Worm (Caenorhabditis elegans): ENCODE measurements around the gene npr-42.
A peak's percentile ranks its signal among the peaks of the same experiment; 100 is the strongest.

The npr-42 gene

ce11 chrII:4293027-4293522, 17.1 kb downstream of the npr-42 start:
- TF ChIP-seq lin-14 (GFP tag; optimal IDR thresholded peaks at IDR 0.05) (peak; percentile 18), rnt-1 (tag; optimal IDR thresholded peaks at IDR 0.05) (no peak), vab-15 (tag; optimal IDR thresholded peaks at IDR 0.05) (no peak), blmp-1 (tag; optimal IDR thresholded peaks at IDR 0.05) (no peak), lsy-2 (tag; optimal IDR thresholded peaks at IDR 0.05) (peak in 1 of 2 experiments; percentile 0), egl-27 (tag; optimal IDR thresholded peaks at IDR 0.05) (no peak), efl-1 (optimal IDR thresholded peaks at IDR 0.05) (no peak), efl-1 (GFP tag; optimal IDR thresholded peaks at IDR 0.05 in 1 of 2) (peak in 1 of 2 experiments; percentile 77)

ce11 chrII:4294189-4294588, 18.2 kb downstream of the npr-42 start:
- no peak for TF ChIP-seq unc-98 (GFP tag; IDR thresholded peaks at IDR 0.05)
- TF ChIP-seq blmp-1 (tag; optimal IDR thresholded peaks at IDR 0.05) = peak; percentile 24
- TF ChIP-seq efl-1 (optimal IDR thresholded peaks at IDR 0.05) = no peak
- peak in 1 of 2 experiments; percentile 80 for TF ChIP-seq efl-1 (GFP tag; optimal IDR thresholded peaks at IDR 0.05 in 1 of 2)
- TF ChIP-seq isw-1 (GFP tag; IDR thresholded peaks at IDR 0.05) = no peak
- peak; percentile 20 for TF ChIP-seq lin-14 (GFP tag; optimal IDR thresholded peaks at IDR 0.05)

ce11 chrII:4294801-4295200, 18.8 kb downstream of the npr-42 start, which contains the start of gene rml-4:
rml-4 (plus strand) TSS chrII:4295101.
- no peak for TF ChIP-seq efl-1 (optimal IDR thresholded peaks at IDR 0.05)
- peak in 1 of 2 experiments; percentile 71 for TF ChIP-seq efl-1 (GFP tag; optimal IDR thresholded peaks at IDR 0.05 in 1 of 2)
- TF ChIP-seq vab-15 (tag; optimal IDR thresholded peaks at IDR 0.05) = no peak
- no peak for TF ChIP-seq lir-3 (tag; optimal IDR thresholded peaks at IDR 0.05; ENCODE audit: poor library complexity)

ce11 chrII:4297259-4297658, 21.3 kb downstream of the npr-42 start:
- peak; percentile 63 for TF ChIP-seq elt-2 (tag; optimal IDR thresholded peaks at IDR 0.05)
- no peak for TF ChIP-seq sup-37 (GFP tag; optimal IDR thresholded peaks at IDR 0.05)

ce11 chrII:4299227-4299703, 23.3 kb downstream of the npr-42 start, which contains the start of gene sco-1:
sco-1 (plus strand) TSS chrII:4299653.
- TF ChIP-seq hlh-4 (tag; optimal IDR thresholded peaks at IDR 0.05) (peak; percentile 76), nhr-84 (tag; optimal IDR thresholded peaks at IDR 0.05) (no peak), nhr-76 (tag; optimal IDR thresholded peaks at IDR 0.05) (peak; percentile 65), fkh-10 (GFP tag; optimal IDR thresholded peaks at IDR 0.05) (peak; percentile 91), lin-14 (GFP tag; optimal IDR thresholded peaks at IDR 0.05) (peak; percentile 97), hpl-2 (GFP tag; optimal IDR thresholded peaks at IDR 0.05) (peak; percentile 70), mdl-1 (tag; optimal IDR thresholded peaks at IDR 0.05) (peak in 1 of 2 experiments; percentile 92), rnt-1 (tag; optimal IDR thresholded peaks at IDR 0.05) (peak; percentile 100), dsc-1 (tag; optimal IDR thresholded peaks at IDR 0.05) (peak; percentile 98), vab-15 (tag; optimal IDR thresholded peaks at IDR 0.05) (peak; percentile 91), lsy-2 (tag; optimal IDR thresholded peaks at IDR 0.05) (peak; percentile 96 to 97), nhr-12 (tag; optimal IDR thresholded peaks at IDR 0.05) (peak; percentile 25), unc-130 (tag; optimal IDR thresholded peaks at IDR 0.05) (peak; percentile 92), ets-5 (GFP tag; IDR thresholded peaks at IDR 0.05) (no peak), dpl-1 (GFP tag; optimal IDR thresholded peaks at IDR 0.05) (peak; percentile 85 to 89 (median 87)), zip-4 (GFP tag; optimal IDR thresholded peaks at IDR 0.05) (peak; percentile 93), ceh-88 (GFP tag; IDR thresholded peaks at IDR 0.05) (peak; percentile 92), blmp-1 (tag; optimal IDR thresholded peaks at IDR 0.05) (peak; percentile 79), nhr-20 (tag; optimal IDR thresholded peaks at IDR 0.05) (peak; percentile 97), nhr-28 (tag; optimal IDR thresholded peaks at IDR 0.05) (peak; percentile 28), irx-1 (tag; optimal IDR thresholded peaks at IDR 0.05) (peak; percentile 97), nhr-71 (tag; optimal IDR thresholded peaks at IDR 0.05) (peak; percentile 98), aha-1 (tag; optimal IDR thresholded peaks at IDR 0.05) (peak; percentile 76), fkh-4 (tag; optimal IDR thresholded peaks at IDR 0.05; ENCODE audit: borderline replicate concordance) (peak; percentile 99), ztf-11 (tag; optimal IDR thresholded peaks at IDR 0.05) (peak in 1 of 2 experiments; percentile 98), nhr-85 (tag) (peak; percentile 99), C04F5.9 (tag; optimal IDR thresholded peaks at IDR 0.05) (peak; percentile 97), fkh-8 (tag; optimal IDR thresholded peaks at IDR 0.05) (peak; percentile 98), elt-2 (tag; optimal IDR thresholded peaks at IDR 0.05) (peak; percentile 99), ceh-63 (GFP tag; optimal IDR thresholded peaks at IDR 0.05) (peak; percentile 85), hlh-17 (GFP tag; optimal IDR thresholded peaks at IDR 0.05; ENCODE audit: borderline replicate concordance) (no peak), efl-3 (GFP tag; optimal IDR thresholded peaks at IDR 0.05) (peak; percentile 90), mef-2 (tag; optimal IDR thresholded peaks at IDR 0.05) (peak; percentile 34), grh-1 (GFP tag; IDR thresholded peaks at IDR 0.05) (peak; percentile 97)
